Worm (Caenorhabditis elegans): ENCODE results near the gene C10B5.1.

The C10B5.1 gene

DNA sequence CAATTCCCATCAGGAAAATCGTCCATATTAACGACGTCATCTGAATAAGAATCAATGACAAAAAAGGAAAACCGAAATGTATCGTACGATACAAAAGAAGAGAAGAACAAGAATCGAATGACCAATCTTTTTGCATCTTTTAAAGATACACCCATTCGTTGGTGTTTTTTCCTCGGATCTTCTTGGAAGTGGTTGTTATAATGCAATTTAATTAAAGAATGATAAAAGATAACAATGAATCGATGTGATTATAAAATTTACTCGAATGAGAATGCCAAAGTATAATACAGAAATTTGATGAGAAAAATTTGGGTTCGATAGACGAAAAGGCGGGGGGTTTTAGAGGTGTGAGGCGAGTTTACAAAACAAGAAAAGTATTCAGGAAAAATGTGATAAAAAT lies 48.0 kb downstream of the C10B5.1 start, which contains the start of gene F41E6.12:
F41E6.12 (minus strand) TSS at position 101 of the 400 bp plus-strand sequence.
- TF ChIP-seq cog-1 (tag; optimal IDR thresholded peaks at IDR 0.05), result no peak
- TF ChIP-seq med-1 (GFP tag; optimal IDR thresholded peaks at IDR 0.05; ENCODE audit: insufficient read depth), result no peak
- no peak for TF ChIP-seq flt-1 (GFP tag; IDR thresholded peaks at IDR 0.05)
- no peak for TF ChIP-seq klf-2 (GFP tag; conservative IDR thresholded peaks at IDR 0.05)
- no peak for TF ChIP-seq ztf-23 (GFP tag; IDR thresholded peaks at IDR 0.05)
- no peak for TF ChIP-seq tab-1 (GFP tag; IDR thresholded peaks at IDR 0.05)
- no peak for TF ChIP-seq ref-1 (GFP tag; conservative IDR thresholded peaks at IDR 0.05)

DNA sequence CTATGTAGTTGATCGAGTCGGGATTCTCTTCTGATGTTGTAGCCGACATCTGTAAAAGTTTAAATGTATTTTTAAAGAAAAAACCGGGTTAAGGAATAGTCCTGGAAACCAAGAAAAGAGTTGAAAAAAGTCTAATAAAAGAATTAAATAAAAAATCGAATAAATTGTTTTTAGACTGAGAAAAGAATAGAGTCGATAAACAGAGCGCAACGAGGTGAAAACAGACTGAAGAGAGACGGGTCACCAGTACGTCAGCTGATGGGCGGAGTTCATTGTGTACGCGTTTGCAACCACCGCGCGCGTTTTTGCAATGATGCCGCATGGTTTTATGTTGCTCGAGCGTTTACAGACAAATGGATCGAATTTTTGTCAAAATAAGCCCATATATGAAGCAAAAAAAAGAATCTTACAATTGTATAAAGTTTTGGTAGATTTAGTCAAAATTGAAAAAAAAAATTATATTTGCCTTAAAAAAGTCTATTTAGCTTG lies 50.3 kb downstream of the C10B5.1 start, which contains the start of gene atg-18:
atg-18 (minus strand) TSS at position 51 of the 489 bp plus-strand sequence.
- TF ChIP-seq med-1 (GFP tag; optimal IDR thresholded peaks at IDR 0.05; ENCODE audit: insufficient read depth) (peak; percentile 78), klf-2 (GFP tag; conservative IDR thresholded peaks at IDR 0.05) (peak; percentile 51; the same call in 1 of the 2 replicates), tab-1 (GFP tag; IDR thresholded peaks at IDR 0.05) (no peak), ztf-29 (GFP tag; IDR thresholded peaks at IDR 0.05) (peak; percentile 58; the same call in 1 of the 2 replicates), cog-1 (tag; optimal IDR thresholded peaks at IDR 0.05) (peak; percentile 2), ztf-23 (GFP tag; IDR thresholded peaks at IDR 0.05) (peak; percentile 68; the same call in 1 of the 2 replicates), ref-1 (GFP tag; conservative IDR thresholded peaks at IDR 0.05) (no peak), T22C8.4 (GFP tag; IDR thresholded peaks at IDR 0.05) (no peak), flt-1 (GFP tag; IDR thresholded peaks at IDR 0.05) (no peak)

DNA sequence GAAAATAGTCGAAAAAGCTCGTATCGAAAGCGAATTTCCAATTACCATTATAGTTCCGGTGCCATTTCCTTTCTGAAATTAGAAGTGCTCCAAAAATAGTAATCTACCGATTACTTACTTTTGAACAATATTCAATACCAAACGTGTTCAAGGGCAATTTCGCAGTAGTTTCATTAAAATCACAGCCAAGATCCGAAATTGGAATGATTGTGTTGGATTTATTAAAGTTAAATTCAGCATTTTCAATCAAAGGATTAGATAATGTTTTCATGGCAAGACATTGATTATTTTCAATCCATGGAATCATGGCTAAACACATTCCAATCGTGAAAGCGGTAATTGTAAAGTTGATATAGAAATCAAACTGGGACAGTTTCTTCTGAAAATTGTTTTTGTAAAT lies 51.7 kb downstream of the C10B5.1 start:
- TF ChIP-seq med-1 (GFP tag; optimal IDR thresholded peaks at IDR 0.05; ENCODE audit: insufficient read depth) (no peak), cog-1 (tag; optimal IDR thresholded peaks at IDR 0.05) (no peak), flt-1 (GFP tag; IDR thresholded peaks at IDR 0.05) (no peak), T22C8.4 (GFP tag; IDR thresholded peaks at IDR 0.05) (no peak), klf-2 (GFP tag; conservative IDR thresholded peaks at IDR 0.05) (no peak), tab-1 (GFP tag; IDR thresholded peaks at IDR 0.05) (no peak), ztf-23 (GFP tag; IDR thresholded peaks at IDR 0.05) (no peak), ref-1 (GFP tag; conservative IDR thresholded peaks at IDR 0.05) (no peak), ztf-29 (GFP tag; IDR thresholded peaks at IDR 0.05) (no peak)
